Worm (Caenorhabditis elegans) whole organism, midembryonic: ENCODE measurements around the gene Y45F10D.16.

Experiments
- med-1 ChIP-seq: sonication (generic microtip); optimal IDR thresholded peaks from 2 replicates; lab custom pipeline; 2017; ENCODE audit warnings: missing genetic modification characterization, mild to moderate bottlenecking, missing compliant biosample characterization, antibody characterized with exemption, missing genetic modification reagents; ENCODE audit not compliant: insufficient read depth
- ref-1 ChIP-seq: fragments of 200-800 bp; sonication (Bioruptor generic); conservative IDR thresholded peaks from 2 replicates; pipeline ENCODE4 v1.3.6; 2022; ENCODE audit warnings: missing genetic modification reagents, missing genetic modification characterization, missing compliant biosample characterization

DNA sequence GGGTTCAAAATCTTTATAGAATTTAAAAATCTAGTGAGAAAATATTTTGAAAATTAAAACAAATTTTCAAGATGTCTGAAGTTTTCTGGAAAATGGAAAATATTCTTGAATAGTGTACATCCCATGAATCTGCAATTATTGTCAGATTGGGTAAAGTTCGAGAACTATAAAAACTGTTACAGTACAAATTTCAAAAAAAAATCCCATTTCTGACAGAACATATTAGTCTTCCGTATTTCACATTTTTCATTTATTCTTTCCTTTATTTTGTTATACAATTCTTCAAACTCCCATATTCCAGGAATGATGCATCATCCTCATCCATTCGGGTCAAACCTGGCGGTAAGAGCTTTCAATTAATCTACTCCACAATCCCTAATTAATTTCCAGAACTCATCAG, 26.2 kb upstream of the Y45F10D.16 start, which contains the start of gene sorb-1:
- TF ChIP-seq med-1 (GFP tag; lab: Kevin White, UChicago) = no peak
- no peak for TF ChIP-seq ref-1 (GFP tag; lab: Robert Waterston, UW)
